Fruit fly (Drosophila melanogaster) whole organism, wandering third instar larva: ENCODE results near the gene Rim.

Experiments used
- Abd-B ChIP-seq: fragments of >200 bp; optimal IDR thresholded peaks from 2 replicates; lab custom pipeline; 2017; ENCODE audit warnings: missing biosample characterization, missing genetic modification characterization
- CG32264 ChIP-seq: fragments of 200-800 bp; sonication (Bioruptor generic); optimal IDR thresholded peaks from 2 replicates; lab custom pipeline; 2016; ENCODE audit warnings: missing biosample characterization, missing genetic modification characterization
- CG9705 ChIP-seq: fragments of 200-800 bp; sonication (Bioruptor generic); optimal IDR thresholded peaks from 2 replicates; lab custom pipeline; 2018; ENCODE audit warnings: missing biosample characterization, mild to moderate bottlenecking, missing genetic modification characterization
- CrebA ChIP-seq: fragments of 200-800 bp; sonication (Bioruptor generic); optimal IDR thresholded peaks from 2 replicates; lab custom pipeline; 2016; ENCODE audit warnings: missing biosample characterization, mild to moderate bottlenecking, missing genetic modification characterization, borderline replicate concordance
- Dfd ChIP-seq: fragments of >200 bp; optimal IDR thresholded peaks from 2 replicates; lab custom pipeline; 2017; ENCODE audit warnings: missing biosample characterization, missing genetic modification characterization
- Dif ChIP-seq: fragments of 200-275, 200-300 bp; sonication (Bioruptor generic); optimal IDR thresholded peaks from 2 replicates; lab custom pipeline; 2018; ENCODE audit warnings: missing biosample characterization, missing genetic modification characterization; ENCODE audit not compliant: partially characterized antibody
- GATAd ChIP-seq: sonication (Bioruptor generic); optimal IDR thresholded peaks from 2 replicates; lab custom pipeline; 2016; ENCODE audit warnings: missing biosample characterization, missing genetic modification characterization
- HLH106 ChIP-seq: fragments of 200-800 bp; optimal IDR thresholded peaks from 3 replicates; lab custom pipeline; 2019; ENCODE audit warnings: missing biosample characterization, mild to moderate bottlenecking, missing genetic modification characterization, moderate library complexity
- Hnf4 ChIP-seq: fragments of 200-800 bp; sonication (Bioruptor generic); optimal IDR thresholded peaks from 2 replicates; lab custom pipeline; 2016; ENCODE audit warnings: missing biosample characterization, mild to moderate bottlenecking, missing genetic modification characterization
- Hr78 ChIP-seq: fragments of >200 bp; optimal IDR thresholded peaks from 2 replicates; lab custom pipeline; 2017; ENCODE audit warnings: missing biosample characterization, missing genetic modification characterization
- Hr83 ChIP-seq: fragments of 200-300 bp; sonication (Bioruptor generic); optimal IDR thresholded peaks from 2 replicates; lab custom pipeline; 2016; ENCODE audit warnings: missing biosample characterization, mild to moderate bottlenecking, missing genetic modification characterization, moderate library complexity; ENCODE audit not compliant: poor library complexity, severe bottlenecking
- Jra ChIP-seq: sonication (Bioruptor generic); optimal IDR thresholded peaks from 2 replicates; lab custom pipeline; 2016; ENCODE audit warnings: missing biosample characterization, missing genetic modification characterization
- Mio ChIP-seq: sonication (Bioruptor generic); optimal IDR thresholded peaks from 2 replicates; lab custom pipeline; 2016; ENCODE audit warnings: missing biosample characterization, missing genetic modification characterization
- Myc ChIP-seq: fragments of >200 bp; optimal IDR thresholded peaks from 2 replicates; lab custom pipeline; 2017
- N ChIP-seq: fragments of >200 bp; optimal IDR thresholded peaks from 2 replicates; lab custom pipeline; 2018; ENCODE audit warnings: missing biosample characterization, missing external identifiers, missing genetic modification characterization
- OdsH ChIP-seq: fragments of 200-800 bp; sonication (Bioruptor generic); optimal IDR thresholded peaks from 2 replicates; lab custom pipeline; 2016; ENCODE audit warnings: missing biosample characterization, mild to moderate bottlenecking, missing genetic modification characterization
- Rel ChIP-seq, 2 experiments: fragments of 200-800 bp; sonication (Bioruptor generic) in 1 of 2; optimal IDR thresholded peaks; 2 replicates in 1 of 2; 3 replicates in 1 of 2; lab custom pipeline; 2016 to 2019; ENCODE audit warnings: mild to moderate bottlenecking in 2 of 2, missing biosample characterization in 2 of 2, missing genetic modification characterization in 2 of 2, moderate library complexity in 1 of 2
- Sp1 ChIP-seq: fragments of 200-800 bp; sonication (Bioruptor generic); optimal IDR thresholded peaks from 3 replicates; lab custom pipeline; 2019; ENCODE audit warnings: missing biosample characterization, mild to moderate bottlenecking, missing genetic modification characterization, moderate library complexity
- Vsx2 ChIP-seq: fragments of 200-300, 225-300 bp; sonication (Bioruptor generic); optimal IDR thresholded peaks from 2 replicates; lab custom pipeline; 2018; ENCODE audit warnings: missing biosample characterization, missing genetic modification characterization; ENCODE audit not compliant: partially characterized antibody
- br ChIP-seq: fragments of 200-800 bp; sonication (Bioruptor generic); optimal IDR thresholded peaks from 2 replicates; lab custom pipeline; 2016; ENCODE audit warnings: missing biosample characterization, missing genetic modification characterization
- brk ChIP-seq: fragments of 200-800 bp; sonication (Bioruptor generic); optimal IDR thresholded peaks from 2 replicates; lab custom pipeline; 2016; ENCODE audit warnings: missing biosample characterization, mild to moderate bottlenecking, missing genetic modification characterization
- dl ChIP-seq, 2 experiments: fragments of 175-275, 200-275 bp in 1 of 2; fragments of 200-275 bp in 1 of 2; sonication (Bioruptor generic); optimal IDR thresholded peaks; lab custom pipeline; 2018; ENCODE audit warnings: mild to moderate bottlenecking in 2 of 2, missing biosample characterization in 2 of 2, missing genetic modification characterization in 2 of 2, moderate library complexity in 2 of 2; ENCODE audit not compliant: partially characterized antibody in 2 of 2, insufficient read depth in 1 of 2
- dmrt93B ChIP-seq: fragments of 200-800 bp; sonication (Bioruptor generic); optimal IDR thresholded peaks from 2 replicates; lab custom pipeline; 2018; ENCODE audit warnings: missing biosample characterization, mild to moderate bottlenecking, missing genetic modification characterization
- dsf ChIP-seq: sonication (Bioruptor generic); optimal IDR thresholded peaks from 2 replicates; lab custom pipeline; 2016; ENCODE audit warnings: missing biosample characterization, missing genetic modification characterization, borderline replicate concordance
- ey ChIP-seq: fragments of 200-800 bp; sonication (Bioruptor generic); optimal IDR thresholded peaks from 2 replicates; lab custom pipeline; 2016; ENCODE audit warnings: missing biosample characterization, missing genetic modification characterization
- foxo ChIP-seq, 2 experiments: fragments of 200-800 bp; sonication (Bioruptor generic); optimal IDR thresholded peaks; 2 replicates in 1 of 2; 3 replicates in 1 of 2; lab custom pipeline; 2016 to 2017; ENCODE audit warnings: missing biosample characterization in 2 of 2, missing genetic modification characterization in 2 of 2
- fru ChIP-seq: fragments of 200-800 bp; sonication (Bioruptor generic); optimal IDR thresholded peaks from 3 replicates; lab custom pipeline; 2016; ENCODE audit warnings: missing biosample characterization, mild to moderate bottlenecking, missing genetic modification characterization
- h ChIP-seq: fragments of 200-800 bp; sonication (Bioruptor generic); optimal IDR thresholded peaks from 3 replicates; lab custom pipeline; 2016; ENCODE audit warnings: missing biosample characterization, mild to moderate bottlenecking, missing genetic modification characterization
- jim ChIP-seq: fragments of 175-275, 200-325 bp; sonication (Bioruptor generic); optimal IDR thresholded peaks from 2 replicates; lab custom pipeline; 2016; ENCODE audit warnings: missing biosample characterization, mild to moderate bottlenecking, missing genetic modification characterization
- lola ChIP-seq: fragments of >200 bp; optimal IDR thresholded peaks from 2 replicates; lab custom pipeline; 2017; ENCODE audit warnings: missing biosample characterization, missing genetic modification characterization
- pan ChIP-seq: fragments of >200 bp; optimal IDR thresholded peaks from 2 replicates; lab custom pipeline; 2017
- psq ChIP-seq: fragments of 200-800 bp; sonication (Bioruptor generic); optimal IDR thresholded peaks from 3 replicates; lab custom pipeline; 2017; ENCODE audit warnings: missing biosample characterization, mild to moderate bottlenecking, missing genetic modification characterization, moderate library complexity
- rgr ChIP-seq: fragments of 200-800 bp; sonication (Bioruptor generic); optimal IDR thresholded peaks from 3 replicates; lab custom pipeline; 2016; ENCODE audit warnings: missing biosample characterization, mild to moderate bottlenecking, missing genetic modification characterization
- sage ChIP-seq: fragments of 200-800 bp; sonication (Bioruptor generic); optimal IDR thresholded peaks from 2 replicates; lab custom pipeline; 2016; ENCODE audit warnings: missing biosample characterization, mild to moderate bottlenecking, missing genetic modification characterization
- sv ChIP-seq: fragments of 200-800 bp; sonication (Bioruptor generic); optimal IDR thresholded peaks from 3 replicates; lab custom pipeline; 2016; ENCODE audit warnings: missing biosample characterization, missing genetic modification characterization
- tai ChIP-seq: sonication (Bioruptor generic); optimal IDR thresholded peaks from 2 replicates; lab custom pipeline; 2016; ENCODE audit warnings: missing biosample characterization, missing genetic modification characterization
- usp ChIP-seq: fragments of >200 bp; optimal IDR thresholded peaks from 2 replicates; lab custom pipeline; 2017; ENCODE audit warnings: missing biosample characterization, missing genetic modification characterization
- woc ChIP-seq: sonication (Bioruptor generic); optimal IDR thresholded peaks from 2 replicates; lab custom pipeline; 2016; ENCODE audit warnings: missing biosample characterization, mild to moderate bottlenecking, missing genetic modification characterization

Rim gene

DNA sequence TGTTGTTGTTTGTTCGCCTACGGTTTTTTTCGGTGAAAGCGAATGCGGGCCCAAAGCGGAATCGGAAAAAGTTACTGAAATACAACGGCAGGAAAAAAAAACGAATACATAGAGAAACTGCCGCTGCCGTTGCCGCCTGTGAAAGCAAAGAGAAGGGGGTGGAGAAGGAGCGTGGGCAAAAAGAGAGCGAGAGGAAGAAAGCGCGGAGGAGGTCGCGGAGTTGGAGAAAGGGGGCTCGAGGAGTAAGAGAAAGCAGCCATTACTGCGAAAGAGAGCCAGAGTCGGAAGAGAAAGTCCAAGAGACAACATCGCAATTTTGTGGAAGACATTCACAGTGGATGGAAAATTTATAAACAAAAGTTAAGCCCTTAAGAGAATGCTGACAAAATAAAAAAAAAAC, 3.9 kb upstream of the Rim start:
- TF ChIP-seq psq (GFP tag; lab: Kevin White, UChicago) (peak; percentile 1), jim (no peak), ey (GFP tag; lab: Kevin White, UChicago) (no peak), Mio (GFP tag; lab: Kevin White, UChicago) (no peak)

DNA sequence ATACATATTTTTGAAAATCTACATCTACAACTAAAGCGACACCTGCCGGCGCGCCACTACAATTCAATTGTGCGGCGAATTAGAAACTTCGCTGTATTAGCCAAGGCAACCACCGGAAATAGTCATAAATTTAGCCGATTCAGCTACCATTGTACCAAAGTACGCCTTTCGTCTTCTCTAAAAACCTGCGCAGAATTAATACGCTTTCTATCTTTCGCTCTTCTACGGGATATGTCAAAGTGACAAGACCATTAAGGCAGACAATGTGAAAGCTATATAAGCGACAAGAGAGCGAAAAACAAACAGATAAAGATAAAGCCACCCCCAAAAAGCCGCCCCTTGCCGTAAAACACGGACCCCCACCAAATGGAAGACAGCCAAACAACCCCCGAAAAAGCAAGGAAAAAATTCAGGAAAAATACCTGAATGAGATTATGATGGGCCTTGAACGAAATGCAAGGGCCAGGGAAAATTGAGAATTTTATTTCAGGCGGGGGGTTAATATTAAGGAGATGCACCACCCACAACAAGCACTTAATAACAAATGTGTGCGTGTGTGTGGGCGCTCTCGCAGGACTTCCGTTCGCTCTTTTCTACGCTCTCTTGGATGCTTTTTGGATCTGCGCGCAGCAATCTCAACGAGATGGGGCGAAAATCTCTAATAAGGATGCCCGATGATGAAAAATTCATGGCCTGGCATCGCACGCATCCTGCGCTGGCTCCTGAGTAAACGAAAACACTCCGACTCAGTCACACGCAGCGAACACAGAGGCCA, 2.9 kb upstream of the Rim start, which contains the start of gene cpo:
Gene cpo (plus strand): TSS at position 725 of the 775 bp plus-strand sequence.
- TF ChIP-seq pan (lab: Kevin White, UChicago) (no peak), sv (GFP tag; lab: Kevin White, UChicago) (peak; percentile 51), dl (GFP tag; optimal IDR thresholded peaks at IDR 0.05; lab: Kevin White, UChicago; ENCODE audit: insufficient read depth in 1 of 2, partially characterized antibody in 2 of 2) (no peak), lola (GFP tag; lab: Kevin White, UChicago) (no peak), Rel (GFP tag; optimal IDR thresholded peaks at IDR 0.05; lab: Kevin White, UChicago) (no peak), Rel (tag; optimal IDR thresholded peaks at IDR 0.05; lab: Kevin White, UChicago) (no peak), dmrt93B (GFP tag; lab: Kevin White, UChicago) (peak; percentile 70), N (GFP tag; lab: Kevin White, UChicago) (no peak), Hr78 (GFP tag; lab: Kevin White, UChicago) (no peak), CG9705 (peak; percentile 64), Hr83 (GFP tag; lab: Kevin White, UChicago) (no peak), Abd-B (GFP tag; lab: Kevin White, UChicago) (no peak), CrebA (GFP tag; lab: Kevin White, UChicago) (no peak), h (GFP tag; lab: Kevin White, UChicago) (peak; percentile 11), Jra (no peak), tai (GFP tag; lab: Kevin White, UChicago) (no peak), Sp1 (peak; percentile 44), sage (GFP tag; lab: Kevin White, UChicago) (no peak), woc (GFP tag; lab: Kevin White, UChicago) (no peak), HLH106 (tag; lab: Kevin White, UChicago) (peak; percentile 40), jim (no peak), rgr (peak; percentile 55), br (GFP tag; lab: Kevin White, UChicago) (peak; percentile 18), Mio (GFP tag; lab: Kevin White, UChicago) (no peak), usp (GFP tag; lab: Kevin White, UChicago) (no peak), Hnf4 (GFP tag; lab: Kevin White, UChicago) (no peak), Dfd (GFP tag; lab: Kevin White, UChicago) (no peak), GATAd (GFP tag; lab: Kevin White, UChicago) (no peak), dsf (GFP tag; lab: Kevin White, UChicago) (no peak), brk (GFP tag; lab: Kevin White, UChicago) (no peak), OdsH (GFP tag; lab: Kevin White, UChicago) (no peak), fru (GFP tag; lab: Kevin White, UChicago) (peak; percentile 29), Myc (peak; percentile 3), CG32264 (GFP tag; lab: Kevin White, UChicago) (no peak), psq (GFP tag; lab: Kevin White, UChicago) (no peak), foxo (GFP tag; optimal IDR thresholded peaks at IDR 0.05; lab: Kevin White, UChicago) (no peak), Dif (GFP tag; lab: Kevin White, UChicago) (no peak), ey (GFP tag; lab: Kevin White, UChicago) (no peak), Vsx2 (GFP tag; lab: Kevin White, UChicago) (no peak)
